Fruit fly (Drosophila melanogaster): ENCODE data around the gene Srx.
A peak's percentile ranks its signal among the peaks of the same experiment; 100 is the strongest.

The Srx gene

dm6 chrX:17860711-17861110 lies 3.9 kb downstream of the Srx start, which contains the start of the genes Arp8 and CG6769 (continued):
- no peak for TF ChIP-seq CG3065 (GFP tag; optimal IDR thresholded peaks at IDR 0.05)
- no peak for TF ChIP-seq pan (optimal IDR thresholded peaks at IDR 0.05)
- no peak for TF ChIP-seq pan (GFP tag; optimal IDR thresholded peaks at IDR 0.05 in 1 of 2, IDR thresholded peaks at IDR 0.05 in 1 of 2)
- TF ChIP-seq CG15514 (GFP tag; optimal IDR thresholded peaks at IDR 0.05) = no peak
- peak; percentile 40 for TF ChIP-seq gem (tag; optimal IDR thresholded peaks at IDR 0.05)
- TF ChIP-seq Dref (GFP tag; IDR thresholded peaks at IDR 0.05) = no peak
- TF ChIP-seq CG16813 (GFP tag; IDR thresholded peaks at IDR 0.05; ENCODE audit: partially characterized antibody) = no peak
- TF ChIP-seq ase (GFP tag; IDR thresholded peaks at IDR 0.05) = no peak
- TF ChIP-seq dimm (GFP tag; IDR thresholded peaks at IDR 0.05) = no peak
- no peak for TF ChIP-seq CG9437 (GFP tag; optimal IDR thresholded peaks at IDR 0.05)
- no peak for TF ChIP-seq dmrt99B (tag; optimal IDR thresholded peaks at IDR 0.05)
- TF ChIP-seq bbx (GFP tag; IDR thresholded peaks at IDR 0.05; ENCODE audit: partially characterized antibody) = no peak
- TF ChIP-seq cwo (GFP tag; optimal IDR thresholded peaks at IDR 0.05) = no peak
- peak; percentile 6 for TF ChIP-seq lilli (GFP tag; optimal IDR thresholded peaks at IDR 0.05)
- no peak for TF ChIP-seq Adf1 (GFP tag; IDR thresholded peaks at IDR 0.05)
- TF ChIP-seq Ets65A (GFP tag) = no peak
- no peak for TF ChIP-seq corto (GFP tag; optimal IDR thresholded peaks at IDR 0.05)
- TF ChIP-seq Asciz (GFP tag; optimal IDR thresholded peaks at IDR 0.05) = no peak
- TF ChIP-seq CG31365 (tag; optimal IDR thresholded peaks at IDR 0.05) = no peak
- no peak for TF ChIP-seq CG11723 (GFP tag; optimal IDR thresholded peaks at IDR 0.05)
- TF ChIP-seq HHEX (GFP tag; optimal IDR thresholded peaks at IDR 0.05) = no peak
- no peak for TF ChIP-seq ranshi (GFP tag; IDR thresholded peaks at IDR 0.05)
- peak; percentile 6 for TF ChIP-seq CG13424 (tag; optimal IDR thresholded peaks at IDR 0.05)
- peak; percentile 82 for TF ChIP-seq Med (GFP tag)
- TF ChIP-seq Six4 (GFP tag; optimal IDR thresholded peaks at IDR 0.05) = no peak
- TF ChIP-seq Hey (tag; optimal IDR thresholded peaks at IDR 0.05) = no peak
- no peak for TF ChIP-seq CG12219 (GFP tag; optimal IDR thresholded peaks at IDR 0.05)
- TF ChIP-seq al (GFP tag; IDR thresholded peaks at IDR 0.05) = no peak
- TF ChIP-seq ATbp (GFP tag; optimal IDR thresholded peaks at IDR 0.05) = no peak
- TF ChIP-seq CG3847 (GFP tag; IDR thresholded peaks at IDR 0.05) = peak; percentile 18; the same call in 1 of the 2 replicates
- no peak for TF ChIP-seq Elba2 (GFP tag; optimal IDR thresholded peaks at IDR 0.05)
- no peak for TF ChIP-seq CG10366 (GFP tag; IDR thresholded peaks at IDR 0.05)
- no peak for TF ChIP-seq CG2889 (GFP tag; IDR thresholded peaks at IDR 0.05)
- no peak for TF ChIP-seq HmgD (GFP tag; optimal IDR thresholded peaks at IDR 0.05)
- no peak for TF ChIP-seq CG4404 (GFP tag; IDR thresholded peaks at IDR 0.05)
- TF ChIP-seq fd64A (GFP tag; optimal IDR thresholded peaks at IDR 0.05) = no peak
- no peak for TF ChIP-seq twi (tag; optimal IDR thresholded peaks at IDR 0.05)
- no peak for TF ChIP-seq Sox100B (GFP tag; optimal IDR thresholded peaks at IDR 0.05)
- no peak for TF ChIP-seq CG9932 (GFP tag; IDR thresholded peaks at IDR 0.05)
- no peak for TF ChIP-seq tna (GFP tag; IDR thresholded peaks at IDR 0.05; ENCODE audit: partially characterized antibody)
- TF ChIP-seq Rfx (GFP tag; IDR thresholded peaks at IDR 0.05) = no peak
- peak; percentile 34; the same call in 1 of the 2 replicates for TF ChIP-seq E2f2 (GFP tag; IDR thresholded peaks at IDR 0.05)
- no peak for TF ChIP-seq pita (GFP tag; optimal IDR thresholded peaks at IDR 0.05)
- TF ChIP-seq cas (GFP tag; IDR thresholded peaks at IDR 0.05) = no peak
- TF ChIP-seq CG34422 (GFP tag; IDR thresholded peaks at IDR 0.05) = no peak
- peak; percentile 11 for TF ChIP-seq CG8388 (GFP tag; optimal IDR thresholded peaks at IDR 0.05)
- TF ChIP-seq zen2 (GFP tag; IDR thresholded peaks at IDR 0.05; ENCODE audit: partially characterized antibody) = no peak
- TF ChIP-seq CG10654 (GFP tag; optimal IDR thresholded peaks at IDR 0.05) = no peak
- no peak for TF ChIP-seq Ravus (GFP tag; IDR thresholded peaks at IDR 0.05)
- TF ChIP-seq Hmx (GFP tag; optimal IDR thresholded peaks at IDR 0.05) = no peak
- TF ChIP-seq Nf-YA (GFP tag; IDR thresholded peaks at IDR 0.05) = no peak
- TF ChIP-seq CG3726 (GFP tag; IDR thresholded peaks at IDR 0.05) = no peak
- TF ChIP-seq E2f1 (GFP tag; IDR thresholded peaks at IDR 0.05) = no peak
